Fruit fly (Drosophila melanogaster): Measurements from ENCODE around the gene CG12111.

DNA sequence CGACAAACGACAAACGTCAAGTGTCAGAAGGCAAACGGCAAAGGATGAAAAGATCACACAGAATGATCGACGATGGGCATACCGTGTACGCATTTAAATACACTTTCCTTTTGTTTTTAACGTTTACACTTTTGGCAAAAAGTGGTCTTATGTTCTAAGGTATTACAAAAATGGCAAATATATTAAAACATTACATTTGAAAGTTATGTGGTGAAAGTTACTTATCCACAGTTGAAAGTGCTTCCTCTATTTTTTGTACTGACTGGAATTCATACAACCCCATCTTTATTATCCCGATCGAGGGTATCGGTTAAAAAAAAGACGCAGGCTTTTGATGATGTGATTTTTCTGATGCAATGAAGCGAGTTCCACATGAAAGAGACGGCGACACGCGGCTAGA, 45.5 kb upstream of the CG12111 start:
- no peak for TF ChIP-seq ttk (optimal IDR thresholded peaks at IDR 0.05)
- TF ChIP-seq h (optimal IDR thresholded peaks at IDR 0.05), result no peak

Data from Kc167 (cell line).